Fruit fly (Drosophila melanogaster) whole organism: Measurements from ENCODE around the gene trbd.

Source experiments
- CG8478 ChIP-seq: fragments of >200 bp; optimal IDR thresholded peaks from 2 replicates; lab custom pipeline; 2018; ENCODE audit warnings: inconsistent platforms
- Dll ChIP-seq: fragments of >200 bp; optimal IDR thresholded peaks from 2 replicates; lab custom pipeline; 2017
- EcR ChIP-seq, 2 experiments: fragments of >200 bp; optimal IDR thresholded peaks; 2 replicates each; lab custom pipeline; 2017; ENCODE audit warnings: missing biosample characterization in 2 of 2, missing genetic modification characterization in 2 of 2, missing genetic modification reagents in 2 of 2
- psq ChIP-seq: fragments of >200 bp; optimal IDR thresholded peaks from 2 replicates; lab custom pipeline; 2017
- usp ChIP-seq: fragments of >200 bp; optimal IDR thresholded peaks from 2 replicates; lab custom pipeline; 2017; ENCODE audit warnings: missing biosample characterization, missing genetic modification characterization, mixed read lengths

DNA sequence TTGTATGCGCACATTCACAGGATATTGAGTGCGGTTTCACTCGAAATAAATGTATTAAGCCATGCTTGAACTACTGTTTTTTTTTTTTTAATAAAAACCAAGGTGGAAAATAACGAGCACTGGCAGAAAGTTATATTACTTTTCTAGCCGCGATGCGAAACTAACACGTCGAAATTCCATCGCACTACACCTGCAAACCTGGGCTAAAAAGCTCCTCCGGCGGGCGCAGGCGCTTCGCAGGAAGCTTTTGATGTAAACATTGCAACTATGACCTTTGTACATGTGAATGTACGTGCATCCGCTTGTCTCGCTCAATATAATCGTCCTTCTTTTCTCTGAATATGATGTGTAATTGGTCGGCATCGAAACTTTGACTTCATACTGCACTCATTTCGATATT lies 29.0 kb upstream of the trbd start, which contains the start of gene side-VII:
- TF ChIP-seq EcR (GFP tag; optimal IDR thresholded peaks at IDR 0.05; lab: Kevin White, UChicago) (no peak), psq (no peak), Dll (lab: Kevin White, UChicago) (no peak), CG8478 (lab: Kevin White, UChicago) (no peak), usp (GFP tag; lab: Kevin White, UChicago) (no peak)
